Worm (Caenorhabditis elegans): ENCODE results near the gene srxa-8.
A peak's percentile ranks its signal among the peaks of the same experiment; 100 is the strongest.

Gene srxa-8

ce11 chrX:13307852-13308251, 793 bp downstream of the srxa-8 start:
- TF ChIP-seq lin-35 (GFP tag; optimal IDR thresholded peaks at IDR 0.05) (no peak), rnt-1 (tag; optimal IDR thresholded peaks at IDR 0.05) (no peak), unc-30 (tag; optimal IDR thresholded peaks at IDR 0.05) (no peak), sox-4 (tag; optimal IDR thresholded peaks at IDR 0.05) (no peak), nhr-47 (tag; optimal IDR thresholded peaks at IDR 0.05) (no peak), tlp-1 (tag; optimal IDR thresholded peaks at IDR 0.05) (no peak), nhr-237 (tag; optimal IDR thresholded peaks at IDR 0.05) (no peak), mab-9 (GFP tag; IDR thresholded peaks at IDR 0.05) (no peak), ceh-82 (tag; optimal IDR thresholded peaks at IDR 0.05) (no peak), unc-98 (GFP tag; IDR thresholded peaks at IDR 0.05) (no peak), dpl-1 (GFP tag; optimal IDR thresholded peaks at IDR 0.05) (no peak), lin-15B (tag; optimal IDR thresholded peaks at IDR 0.05) (no peak), lsy-2 (tag; optimal IDR thresholded peaks at IDR 0.05) (no peak), efl-3 (GFP tag; optimal IDR thresholded peaks at IDR 0.05) (no peak)

ce11 chrX:13306869-13307446, 1.7 kb downstream of the srxa-8 start:
- no peak for TF ChIP-seq ces-1 (GFP tag; optimal IDR thresholded peaks at IDR 0.05)
- TF ChIP-seq lin-13 (GFP tag; optimal IDR thresholded peaks at IDR 0.05), result peak; percentile 66
- peak in 2 of 6 experiments; percentile 60 to 88 for TF ChIP-seq elt-3 (tag; optimal IDR thresholded peaks at IDR 0.05)
- peak; percentile 78 for TF ChIP-seq skn-1 (tag; optimal IDR thresholded peaks at IDR 0.05)
- peak; percentile 41 for TF ChIP-seq pax-3 (tag; optimal IDR thresholded peaks at IDR 0.05)
- TF ChIP-seq dsc-1 (tag; optimal IDR thresholded peaks at IDR 0.05), result peak; percentile 84
- TF ChIP-seq hpl-2 (GFP tag; optimal IDR thresholded peaks at IDR 0.05), result peak; percentile 45
- TF ChIP-seq C34B4.2 (tag; optimal IDR thresholded peaks at IDR 0.05), result no peak
- TF ChIP-seq lin-39 (tag; optimal IDR thresholded peaks at IDR 0.05), result peak; percentile 24
- TF ChIP-seq nhr-11 (tag; optimal IDR thresholded peaks at IDR 0.05), result no peak
- peak; percentile 51 for TF ChIP-seq fkh-10 (GFP tag; optimal IDR thresholded peaks at IDR 0.05)
- no peak for TF ChIP-seq ceh-90 (tag; optimal IDR thresholded peaks at IDR 0.05)
- no peak for TF ChIP-seq hlh-17 (GFP tag; optimal IDR thresholded peaks at IDR 0.05; ENCODE audit: borderline replicate concordance)
- peak; percentile 80 for TF ChIP-seq fkh-8 (tag; optimal IDR thresholded peaks at IDR 0.05)
- peak; percentile 78 for TF ChIP-seq unc-130 (tag; optimal IDR thresholded peaks at IDR 0.05)
- TF ChIP-seq lir-3 (tag; optimal IDR thresholded peaks at IDR 0.05; ENCODE audit: poor library complexity), result peak; percentile 86
- TF ChIP-seq pqm-1 (tag; optimal IDR thresholded peaks at IDR 0.05), result no peak
- TF ChIP-seq nhr-19 (GFP tag; conservative IDR thresholded peaks at IDR 0.05), result peak; percentile 83
- peak; percentile 86 for TF ChIP-seq nhr-71 (tag; optimal IDR thresholded peaks at IDR 0.05)
- TF ChIP-seq nhr-76 (tag; optimal IDR thresholded peaks at IDR 0.05), result peak; percentile 31
- TF ChIP-seq ceh-8 (GFP tag; optimal IDR thresholded peaks at IDR 0.05), result peak; percentile 76
- TF ChIP-seq ztf-11 (tag; optimal IDR thresholded peaks at IDR 0.05), result peak in 1 of 2 experiments; percentile 63
- TF ChIP-seq unc-62 (GFP tag; optimal IDR thresholded peaks at IDR 0.05), result no peak
- TF ChIP-seq C04F5.9 (tag; optimal IDR thresholded peaks at IDR 0.05), result no peak
- TF ChIP-seq aha-1 (tag; optimal IDR thresholded peaks at IDR 0.05), result no peak
- no peak for TF ChIP-seq tlp-1 (tag; optimal IDR thresholded peaks at IDR 0.05)
- peak; percentile 11 to 73 (median 65) for TF ChIP-seq ceh-82 (tag; optimal IDR thresholded peaks at IDR 0.05)
- TF ChIP-seq isw-1 (GFP tag; IDR thresholded peaks at IDR 0.05), result peak; percentile 25; the same call in 1 of the 2 replicates
- peak; percentile 83 for TF ChIP-seq rnt-1 (tag; optimal IDR thresholded peaks at IDR 0.05)
- no peak for TF ChIP-seq zag-1 (tag; optimal IDR thresholded peaks at IDR 0.05)
- TF ChIP-seq nhr-85 (tag), result peak; percentile 54
- TF ChIP-seq sup-37 (GFP tag; optimal IDR thresholded peaks at IDR 0.05), result peak; percentile 7
- TF ChIP-seq fkh-4 (tag; optimal IDR thresholded peaks at IDR 0.05; ENCODE audit: borderline replicate concordance), result no peak
- TF ChIP-seq ets-5 (GFP tag; IDR thresholded peaks at IDR 0.05), result no peak
- peak; percentile 60 for TF ChIP-seq sox-4 (tag; optimal IDR thresholded peaks at IDR 0.05)
- no peak for TF ChIP-seq efl-3 (GFP tag; optimal IDR thresholded peaks at IDR 0.05)
- TF ChIP-seq mab-9 (GFP tag; IDR thresholded peaks at IDR 0.05), result no peak
- peak; percentile 81 for TF ChIP-seq nhr-20 (tag; optimal IDR thresholded peaks at IDR 0.05)
- no peak for TF ChIP-seq nhr-84 (tag; optimal IDR thresholded peaks at IDR 0.05)
- no peak for TF ChIP-seq sptf-1 (tag; optimal IDR thresholded peaks at IDR 0.05)
- TF ChIP-seq dpl-1 (GFP tag; optimal IDR thresholded peaks at IDR 0.05), result peak in 2 of 3 experiments; percentile 40 to 43
- TF ChIP-seq F16B12.6 (tag; optimal IDR thresholded peaks at IDR 0.05), result no peak
- TF ChIP-seq nhr-12 (tag; optimal IDR thresholded peaks at IDR 0.05), result no peak
- TF ChIP-seq lin-15B (tag; optimal IDR thresholded peaks at IDR 0.05), result peak; percentile 17
